Fruit fly (Drosophila melanogaster): ENCODE data around the gene Membrin.
A peak's percentile ranks its signal among the peaks of the same experiment; 100 is the strongest.

Membrin gene

DNA sequence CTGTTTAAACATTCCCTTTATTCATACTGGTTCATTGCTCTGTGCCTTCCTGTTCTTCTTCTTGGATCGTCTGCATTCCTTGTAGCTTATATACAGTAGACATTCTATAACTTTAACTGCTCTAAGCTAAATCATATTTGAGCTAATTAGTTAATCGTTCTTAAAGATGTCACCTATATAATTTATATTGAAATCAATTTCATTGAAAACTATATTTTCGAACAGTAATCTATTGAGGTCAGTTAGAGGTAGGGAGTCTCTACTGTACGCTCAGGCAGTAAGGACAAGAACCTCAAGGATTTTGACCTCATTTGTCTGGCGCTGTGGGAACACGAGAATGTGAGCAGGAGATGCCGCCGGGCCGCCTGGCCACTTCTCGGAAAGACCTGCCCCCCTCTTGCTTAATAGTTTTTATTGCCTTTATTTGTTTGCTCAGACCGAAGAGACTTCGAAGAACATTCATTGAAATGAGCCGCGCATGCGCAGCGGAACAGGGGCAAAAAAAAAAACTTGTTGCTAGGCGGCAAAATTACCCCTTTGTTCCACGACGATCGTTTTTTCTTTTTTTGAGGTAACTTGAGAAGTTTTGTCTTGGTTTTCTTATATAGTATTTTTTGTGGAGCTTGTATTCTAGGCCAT is 13.5 kb upstream of the Membrin start (continued):
- TF ChIP-seq CG6813 (GFP tag; optimal IDR thresholded peaks at IDR 0.05) = peak; percentile 18
- TF ChIP-seq CG11085 (GFP tag; IDR thresholded peaks at IDR 0.05) = no peak
- peak; percentile 33 for TF ChIP-seq Chrac-16 (GFP tag; optimal IDR thresholded peaks at IDR 0.05)
- TF ChIP-seq CG10209 (GFP tag; optimal IDR thresholded peaks at IDR 0.05) = peak; percentile 14
- TF ChIP-seq pan (optimal IDR thresholded peaks at IDR 0.05) = no peak
- peak in 1 of 2 experiments; percentile 57 for TF ChIP-seq pan (GFP tag; optimal IDR thresholded peaks at IDR 0.05 in 1 of 2, IDR thresholded peaks at IDR 0.05 in 1 of 2)
- no peak for TF ChIP-seq wek (GFP tag; optimal IDR thresholded peaks at IDR 0.05)
- TF ChIP-seq Dbx (GFP tag; IDR thresholded peaks at IDR 0.05) = no peak
- peak; percentile 1 for TF ChIP-seq CG30403 (GFP tag; optimal IDR thresholded peaks at IDR 0.05)
- TF ChIP-seq sisA (GFP tag; IDR thresholded peaks at IDR 0.05) = no peak
- TF ChIP-seq CG17612 (GFP tag; IDR thresholded peaks at IDR 0.05) = peak; percentile 53; the same call in 1 of the 2 replicates
- TF ChIP-seq CG4617 (GFP tag; optimal IDR thresholded peaks at IDR 0.05; ENCODE audit: borderline replicate concordance) = no peak
- no peak for TF ChIP-seq CG10147 (GFP tag; optimal IDR thresholded peaks at IDR 0.05)
- TF ChIP-seq CG14014 (GFP tag; IDR thresholded peaks at IDR 0.05) = no peak
- TF ChIP-seq jumu (GFP tag; optimal IDR thresholded peaks at IDR 0.05) = no peak
- no peak for TF ChIP-seq pfk (GFP tag; optimal IDR thresholded peaks at IDR 0.05)
- no peak for TF ChIP-seq caup (GFP tag; optimal IDR thresholded peaks at IDR 0.05; ENCODE audit: severe bottlenecking)
- TF ChIP-seq Vsx1 (GFP tag; optimal IDR thresholded peaks at IDR 0.05) = no peak
- no peak for TF ChIP-seq NfI (GFP tag; optimal IDR thresholded peaks at IDR 0.05)
- TF ChIP-seq CG12391 (tag; optimal IDR thresholded peaks at IDR 0.05) = peak; percentile 40
- peak; percentile 50 for TF ChIP-seq D19A (tag; optimal IDR thresholded peaks at IDR 0.05)
- 0 out of 3 replicates have a peak, but pooled peaks have one; percentile 38 for TF ChIP-seq CG34422 (GFP tag; IDR thresholded peaks at IDR 0.05)

DNA sequence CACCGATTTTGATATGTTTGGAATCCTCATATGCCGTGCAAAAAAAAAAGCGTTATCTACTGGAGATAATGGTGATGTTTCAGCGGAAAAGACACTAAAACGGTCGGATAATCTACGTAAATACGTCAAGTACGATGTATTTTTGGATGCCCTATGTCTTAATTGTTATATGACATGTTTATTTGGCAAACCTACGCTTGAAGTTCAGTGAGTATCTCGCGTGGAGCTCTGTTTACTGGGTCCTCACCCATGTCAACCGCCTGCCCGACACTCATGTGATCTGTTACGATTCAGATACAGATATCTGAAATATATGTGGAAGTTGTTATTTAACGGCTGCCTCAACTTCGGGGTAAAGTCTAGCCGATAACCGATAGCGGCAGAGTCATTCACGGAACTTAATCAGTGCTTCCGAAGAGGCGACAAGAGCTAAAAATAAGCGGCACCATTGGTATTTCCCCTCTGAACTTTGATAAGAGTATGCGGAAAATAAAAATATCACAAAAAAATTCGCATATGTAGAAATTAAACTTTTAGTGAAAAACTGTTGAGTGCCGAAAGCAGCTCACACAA is 12.7 kb upstream of the Membrin start:
- no peak for TF ChIP-seq CG8290 (GFP tag; optimal IDR thresholded peaks at IDR 0.05)
- peak in 1 of 2 experiments; percentile 8 for TF ChIP-seq CG8290 (tag; optimal IDR thresholded peaks at IDR 0.05)
- peak; percentile 13 for TF ChIP-seq grn (GFP tag; optimal IDR thresholded peaks at IDR 0.05)
- no peak for TF ChIP-seq schlank (tag; optimal IDR thresholded peaks at IDR 0.05)
- peak in 1 of 2 experiments; percentile 11 for TF ChIP-seq Hr78 (GFP tag; optimal IDR thresholded peaks at IDR 0.05)
- TF ChIP-seq nom (GFP tag; optimal IDR thresholded peaks at IDR 0.05) = peak; percentile 34
- TF ChIP-seq sens (GFP tag) = peak; percentile 33
- peak in 1 of 2 experiments; percentile 62 for TF ChIP-seq Pdp1 (GFP tag; optimal IDR thresholded peaks at IDR 0.05)
- peak; percentile 16 for TF ChIP-seq CG7987 (GFP tag; optimal IDR thresholded peaks at IDR 0.05)
- TF ChIP-seq mirr (GFP tag; optimal IDR thresholded peaks at IDR 0.05) = peak; percentile 26
- peak; percentile 2 for TF ChIP-seq CrebB (tag; optimal IDR thresholded peaks at IDR 0.05)
- TF ChIP-seq unc-4 (GFP tag; IDR thresholded peaks at IDR 0.05; ENCODE audit: partially characterized antibody) = no peak
- TF ChIP-seq ham (GFP tag; IDR thresholded peaks at IDR 0.05) = no peak
- no peak for TF ChIP-seq CG30403 (GFP tag; optimal IDR thresholded peaks at IDR 0.05)
- TF ChIP-seq NfI (GFP tag; optimal IDR thresholded peaks at IDR 0.05) = no peak
- no peak for TF ChIP-seq ac (GFP tag; optimal IDR thresholded peaks at IDR 0.05)
- peak; percentile 21 for TF ChIP-seq sd (tag; optimal IDR thresholded peaks at IDR 0.05)
- TF ChIP-seq CG13775 (GFP tag; optimal IDR thresholded peaks at IDR 0.05) = no peak
- TF ChIP-seq CG2678 (tag; optimal IDR thresholded peaks at IDR 0.05) = peak; percentile 1
- TF ChIP-seq ttk (GFP tag; IDR thresholded peaks at IDR 0.05) = no peak
- TF ChIP-seq pan (optimal IDR thresholded peaks at IDR 0.05) = no peak
- no peak for TF ChIP-seq pan (GFP tag; optimal IDR thresholded peaks at IDR 0.05 in 1 of 2, IDR thresholded peaks at IDR 0.05 in 1 of 2)
- TF ChIP-seq lab (GFP tag; optimal IDR thresholded peaks at IDR 0.05) = no peak
- TF ChIP-seq CG15514 (GFP tag; optimal IDR thresholded peaks at IDR 0.05) = no peak
- no peak for TF ChIP-seq CG34376 (GFP tag; optimal IDR thresholded peaks at IDR 0.05)
- TF ChIP-seq Med (GFP tag) = peak; percentile 71

Measured in whole organism, embryonic.